Worm (Caenorhabditis elegans): ENCODE data around the gene C30B5.2.

DNA sequence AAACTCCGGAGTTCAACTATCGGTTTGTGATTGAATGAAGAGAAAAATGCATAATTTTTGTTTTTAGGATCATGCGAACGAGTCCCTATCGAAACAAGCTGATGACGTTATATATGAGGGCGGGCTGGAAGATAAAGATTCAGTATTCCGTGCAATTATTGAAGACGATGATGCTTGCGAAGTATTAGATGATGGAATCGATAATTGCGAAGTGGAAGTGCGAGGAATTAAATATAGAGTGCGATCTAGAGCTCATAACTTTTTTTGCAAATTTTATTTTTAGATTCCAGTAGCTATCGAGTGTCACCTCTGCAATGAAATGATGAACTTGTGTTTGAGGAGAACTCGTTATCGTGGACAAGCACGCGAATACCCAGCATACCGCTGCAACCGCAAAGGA, 2.0 kb downstream of the C30B5.2 start:
- TF ChIP-seq nhr-11 (tag; optimal IDR thresholded peaks at IDR 0.05) (no peak), T23F11.4 (GFP tag; optimal IDR thresholded peaks at IDR 0.05) (no peak)
